Fruit fly (Drosophila melanogaster) whole organism, embryonic: Measurements from ENCODE around the gene Rpt5.

Experiments used
- CG10462 ChIP-seq: fragments of 200-800 bp; sonication (Bioruptor generic); optimal IDR thresholded peaks from 2 replicates; lab custom pipeline; 2016; ENCODE audit warnings: missing biosample characterization, missing genetic modification characterization
- CG10979 ChIP-seq: fragments of 200-800 bp; sonication (Bioruptor generic); optimal IDR thresholded peaks from 2 replicates; lab custom pipeline; 2018; ENCODE audit warnings: missing biosample characterization, mild to moderate bottlenecking, missing genetic modification characterization, moderate library complexity
- CG11695 ChIP-seq: fragments of 200-800 bp; sonication (Bioruptor generic); IDR thresholded peaks from 3 replicates; pipeline ENCODE4 v1.3.6; 2022; ENCODE audit warnings: missing biosample characterization, missing genetic modification characterization
- CG12071 ChIP-seq: fragments of 200-800 bp; sonication (Bioruptor generic); optimal IDR thresholded peaks from 3 replicates; lab custom pipeline; 2018; ENCODE audit warnings: missing biosample characterization, mild to moderate bottlenecking, missing genetic modification characterization
- CG12104 ChIP-seq: fragments of 200-800 bp; sonication (Bioruptor generic); optimal IDR thresholded peaks from 3 replicates; lab custom pipeline; 2016; ENCODE audit warnings: missing biosample characterization, missing genetic modification characterization
- CG13123 ChIP-seq: fragments of 200-800 bp; sonication (Bioruptor generic); optimal IDR thresholded peaks from 2 replicates; lab custom pipeline; 2016; ENCODE audit warnings: missing biosample characterization, missing genetic modification characterization
- CG14710 ChIP-seq: fragments of 200-800 bp; sonication (Bioruptor generic); optimal IDR thresholded peaks from 3 replicates; lab custom pipeline; 2019; ENCODE audit warnings: missing biosample characterization, mild to moderate bottlenecking, missing genetic modification characterization, moderate library complexity
- CG15011 ChIP-seq: fragments of 200-800 bp; sonication (Bioruptor generic); optimal IDR thresholded peaks from 3 replicates; lab custom pipeline; 2018; ENCODE audit warnings: missing biosample characterization, mild to moderate bottlenecking, missing genetic modification characterization
- CG15073 ChIP-seq: fragments of 200-800 bp; sonication (Bioruptor generic); optimal IDR thresholded peaks from 2 replicates; lab custom pipeline; 2016; ENCODE audit warnings: missing biosample characterization, missing genetic modification characterization
- CG1792 ChIP-seq: fragments of 200-800 bp; sonication (Bioruptor generic); optimal IDR thresholded peaks from 2 replicates; lab custom pipeline; 2016; ENCODE audit warnings: missing biosample characterization, missing genetic modification characterization
- CG1832 ChIP-seq: fragments of 200-800 bp; sonication (Bioruptor generic); optimal IDR thresholded peaks from 2 replicates; lab custom pipeline; 2017; ENCODE audit warnings: missing biosample characterization, mild to moderate bottlenecking, missing genetic modification characterization, inconsistent platforms
- CG32772 ChIP-seq: fragments of 200-800 bp; sonication (Bioruptor generic); IDR thresholded peaks from 2 replicates; pipeline ENCODE4 v1.3.6; 2022; ENCODE audit warnings: missing biosample characterization, missing genetic modification characterization
- CG34224 ChIP-seq: fragments of 200-800 bp; sonication (Bioruptor generic); IDR thresholded peaks from 3 replicates; pipeline ENCODE4 v1.3.6; 2022; ENCODE audit warnings: missing biosample characterization, missing genetic modification characterization; ENCODE audit not compliant: partially characterized antibody
- CG3726 ChIP-seq: fragments of 200-800 bp; sonication (Bioruptor generic); IDR thresholded peaks from 3 replicates; pipeline ENCODE4, ENCODE4 v1.3.6; 2022; ENCODE audit warnings: missing biosample characterization, missing genetic modification characterization
- CG3847 ChIP-seq: fragments of 200-800 bp; sonication (Bioruptor generic); IDR thresholded peaks from 2 replicates; pipeline ENCODE4 v1.3.6; 2022; ENCODE audit warnings: missing biosample characterization, missing genetic modification characterization
- CG4328 ChIP-seq: fragments of 200-800 bp; sonication (Bioruptor generic); optimal IDR thresholded peaks from 3 replicates; lab custom pipeline; 2017; ENCODE audit warnings: missing biosample characterization, missing genetic modification reagents, missing genetic modification characterization
- CG4854 ChIP-seq: fragments of 200-800 bp; sonication (Bioruptor generic); optimal IDR thresholded peaks from 2 replicates; lab custom pipeline; 2016; ENCODE audit warnings: missing biosample characterization, missing genetic modification characterization, inconsistent platforms
- CG5953 ChIP-seq: fragments of 200-800 bp; sonication (Bioruptor generic); IDR thresholded peaks from 2 replicates; pipeline ENCODE4 v1.3.6; 2022; ENCODE audit warnings: missing biosample characterization, missing genetic modification characterization
- CG6272 ChIP-seq: fragments of 200-800 bp; sonication (Bioruptor generic); IDR thresholded peaks from 2 replicates; pipeline ENCODE4 v1.3.6; 2022; ENCODE audit warnings: missing biosample characterization, missing genetic modification characterization
- CG7372 ChIP-seq: fragments of 200-800 bp; sonication (Bioruptor generic); IDR thresholded peaks from 2 replicates; pipeline ENCODE4 v1.3.6; 2022; ENCODE audit warnings: missing biosample characterization, missing genetic modification characterization
- CG9215 ChIP-seq: fragments of 200-800 bp; sonication (Bioruptor generic); IDR thresholded peaks from 2 replicates; pipeline ENCODE4 v1.3.6; 2022; ENCODE audit warnings: missing biosample characterization, missing genetic modification characterization
- Deaf1 ChIP-seq: fragments of 200-800 bp; optimal IDR thresholded peaks from 3 replicates; lab custom pipeline; 2019; ENCODE audit warnings: missing biosample characterization, mild to moderate bottlenecking, missing genetic modification characterization, moderate library complexity
- Dip3 ChIP-seq: fragments of 200-800 bp; sonication (Bioruptor generic); optimal IDR thresholded peaks from 3 replicates; lab custom pipeline; 2016; ENCODE audit warnings: missing biosample characterization, missing genetic modification characterization
- HLH54F ChIP-seq: fragments of 200-800 bp; sonication (Bioruptor generic); optimal IDR thresholded peaks from 3 replicates; lab custom pipeline; 2016; ENCODE audit warnings: missing biosample characterization, missing genetic modification characterization
- Hr3 ChIP-seq: fragments of 200-800 bp; sonication (Bioruptor generic); optimal IDR thresholded peaks from 3 replicates; lab custom pipeline; 2016; ENCODE audit warnings: missing biosample characterization, missing genetic modification characterization
- Lpt ChIP-seq: fragments of >200 bp; optimal IDR thresholded peaks from 2 replicates; lab custom pipeline; 2018; ENCODE audit warnings: missing biosample characterization, missing genetic modification characterization
- NC2α ChIP-seq: fragments of 200-800 bp; sonication (Bioruptor generic); optimal IDR thresholded peaks from 2 replicates; lab custom pipeline; 2016; ENCODE audit warnings: missing biosample characterization, missing genetic modification characterization
- Oaz ChIP-seq: fragments of 200-800 bp; sonication (Bioruptor generic); IDR thresholded peaks from 2 replicates; pipeline ENCODE4 v1.3.6; 2022; ENCODE audit warnings: missing biosample characterization, missing genetic modification characterization
- Oli ChIP-seq: fragments of 200-800 bp; sonication (Bioruptor generic); optimal IDR thresholded peaks from 2 replicates; lab custom pipeline; 2018; ENCODE audit warnings: missing biosample characterization, mild to moderate bottlenecking, missing genetic modification characterization, moderate library complexity
- Six4 ChIP-seq: fragments of 200-800 bp; sonication (Bioruptor generic); optimal IDR thresholded peaks from 2 replicates; lab custom pipeline; 2016; ENCODE audit warnings: missing biosample characterization, missing genetic modification characterization
- Vsx1 ChIP-seq: fragments of 200-800 bp; sonication (Bioruptor generic); optimal IDR thresholded peaks from 2 replicates; lab custom pipeline; 2017; ENCODE audit warnings: missing biosample characterization, mild to moderate bottlenecking, missing genetic modification characterization, missing genetic modification reagents
- ato ChIP-seq: fragments of 200-800 bp; sonication (Bioruptor generic); IDR thresholded peaks from 2 replicates; pipeline ENCODE4 v1.3.6; 2022; ENCODE audit warnings: missing biosample characterization, missing genetic modification characterization; ENCODE audit not compliant: partially characterized antibody
- bab2 ChIP-seq: fragments of 200-800 bp; sonication (Bioruptor generic); optimal IDR thresholded peaks from 2 replicates; lab custom pipeline; 2016; ENCODE audit warnings: missing biosample characterization, missing genetic modification characterization
- bsh ChIP-seq, 2 experiments: fragments of 200-800 bp; sonication (Bioruptor generic); optimal IDR thresholded peaks; 2 replicates each; lab custom pipeline; 2017 to 2018; ENCODE audit warnings: mild to moderate bottlenecking in 2 of 2, missing biosample characterization in 2 of 2, missing genetic modification characterization in 2 of 2, moderate library complexity in 1 of 2
- cad ChIP-seq: fragments of >200 bp; optimal IDR thresholded peaks from 2 replicates; lab custom pipeline; 2017; ENCODE audit warnings: missing biosample characterization, missing genetic modification characterization
- dm ChIP-seq: fragments of 200-800 bp; sonication (Bioruptor generic); optimal IDR thresholded peaks from 3 replicates; lab custom pipeline; 2016; ENCODE audit warnings: missing biosample characterization, missing genetic modification characterization
- fd64A ChIP-seq: fragments of 200-800 bp; sonication (Bioruptor generic); optimal IDR thresholded peaks from 3 replicates; lab custom pipeline; 2018; ENCODE audit warnings: missing biosample characterization, mild to moderate bottlenecking, missing genetic modification characterization
- grn ChIP-seq: fragments of 200-800 bp; sonication (Bioruptor generic); optimal IDR thresholded peaks from 3 replicates; lab custom pipeline; 2017; ENCODE audit warnings: missing biosample characterization, missing genetic modification characterization
- gsb ChIP-seq: fragments of 200-800 bp; sonication (Bioruptor generic); IDR thresholded peaks from 2 replicates; pipeline ENCODE4 v1.3.6; 2022; ENCODE audit warnings: missing biosample characterization, missing genetic modification characterization
- ham ChIP-seq: fragments of 200-800 bp; sonication (Bioruptor generic); IDR thresholded peaks from 2 replicates; pipeline ENCODE4 v1.3.6; 2022; ENCODE audit warnings: missing biosample characterization, missing genetic modification characterization
- lmd ChIP-seq: fragments of 200-800 bp; sonication (Bioruptor generic); IDR thresholded peaks from 2 replicates; pipeline ENCODE4 v1.3.6; 2022; ENCODE audit warnings: missing biosample characterization, missing genetic modification characterization
- lola ChIP-seq, 3 experiments: fragments of >200 bp in 2 of 3; fragments of 200-800 bp in 1 of 3; sonication (Bioruptor generic) in 1 of 3; optimal IDR thresholded peaks; 2 replicates each; lab custom pipeline; 2017 to 2019; ENCODE audit warnings: missing biosample characterization in 3 of 3, missing genetic modification characterization in 3 of 3, mild to moderate bottlenecking in 1 of 3, moderate library complexity in 1 of 3
- mirr ChIP-seq: fragments of 200-800 bp; sonication (Bioruptor generic); optimal IDR thresholded peaks from 3 replicates; lab custom pipeline; 2018; ENCODE audit warnings: missing biosample characterization, mild to moderate bottlenecking, missing genetic modification characterization
- odd ChIP-seq: fragments of 200-800 bp; sonication (Bioruptor generic); optimal IDR thresholded peaks from 2 replicates; lab custom pipeline; 2017; ENCODE audit warnings: missing biosample characterization, mild to moderate bottlenecking, missing genetic modification characterization
- psq ChIP-seq: fragments of 200-800 bp; sonication (Bioruptor generic); optimal IDR thresholded peaks from 2 replicates; lab custom pipeline; 2017; ENCODE audit warnings: missing biosample characterization, missing genetic modification characterization
- pzg ChIP-seq: fragments of 200-800 bp; sonication (Bioruptor generic); optimal IDR thresholded peaks from 3 replicates; lab custom pipeline; 2018; ENCODE audit warnings: missing biosample characterization, mild to moderate bottlenecking, missing genetic modification characterization, moderate library complexity
- sisA ChIP-seq: fragments of 200-800 bp; sonication (Bioruptor generic); IDR thresholded peaks from 2 replicates; pipeline ENCODE4 v1.3.6; 2022; ENCODE audit warnings: missing biosample characterization, missing genetic modification characterization
- slp2 ChIP-seq: fragments of 200-800 bp; sonication (Bioruptor generic); optimal IDR thresholded peaks from 2 replicates; lab custom pipeline; 2016; ENCODE audit warnings: missing biosample characterization, missing genetic modification characterization
- sob ChIP-seq: fragments of 200-800 bp; sonication (Bioruptor generic); IDR thresholded peaks from 2 replicates; pipeline ENCODE4 v1.3.6; 2022; ENCODE audit warnings: missing biosample characterization, missing genetic modification characterization
- tap ChIP-seq: fragments of 200-800 bp; optimal IDR thresholded peaks from 3 replicates; lab custom pipeline; 2019; ENCODE audit warnings: missing biosample characterization, mild to moderate bottlenecking, missing genetic modification characterization, moderate library complexity
- trem ChIP-seq: fragments of 200-800 bp; optimal IDR thresholded peaks from 3 replicates; lab custom pipeline; 2019; ENCODE audit warnings: missing biosample characterization, mild to moderate bottlenecking, missing genetic modification characterization, moderate library complexity
- vfl ChIP-seq: fragments of 200-800 bp; sonication (Bioruptor generic); optimal IDR thresholded peaks from 2 replicates; lab custom pipeline; 2016; ENCODE audit warnings: missing biosample characterization, missing genetic modification characterization

Gene Rpt5

DNA sequence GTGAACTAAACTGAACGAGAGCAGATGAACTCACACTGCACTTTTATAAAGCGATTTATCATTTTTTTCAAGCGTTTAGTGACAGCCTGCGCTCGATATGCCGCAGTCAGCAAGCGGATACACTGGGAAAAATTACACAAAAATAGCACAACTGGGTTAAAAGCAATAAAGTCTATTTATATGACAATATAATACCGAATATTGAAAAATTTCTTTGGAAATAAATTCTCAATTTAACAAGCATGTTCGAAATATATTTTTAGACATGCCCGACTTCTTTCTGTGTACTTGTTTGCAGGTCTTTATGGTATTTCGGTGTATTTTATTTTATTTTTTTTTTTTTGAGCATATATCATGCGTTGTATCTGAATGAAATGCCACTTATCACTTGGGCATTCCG is 38.8 kb upstream of the Rpt5 start (continued):
- TF ChIP-seq psq (GFP tag; lab: Kevin White, UChicago) (no peak), CG3847 (GFP tag; lab: Robert Waterston, UW) (0 out of 2 replicates have a peak, but pooled peaks have one; percentile 14), sisA (GFP tag; lab: Robert Waterston, UW) (peak; percentile 62), Six4 (GFP tag; lab: Kevin White, UChicago) (peak; percentile 40), CG15073 (GFP tag; lab: Kevin White, UChicago) (no peak), ato (no peak), slp2 (peak; percentile 44), CG15011 (GFP tag; lab: Kevin White, UChicago) (peak; percentile 9), CG14710 (tag; lab: Kevin White, UChicago) (peak; percentile 68), CG12104 (GFP tag; lab: Kevin White, UChicago) (no peak), CG3726 (GFP tag; lab: Robert Waterston, UW) (no peak), CG13123 (peak; percentile 34), Oli (tag; lab: Kevin White, UChicago) (peak; percentile 70), CG5953 (peak; percentile 34; the same call in 1 of the 2 replicates), Oaz (peak; percentile 54), CG4854 (GFP tag; lab: Kevin White, UChicago) (no peak), CG10462 (GFP tag; lab: Kevin White, UChicago) (peak; percentile 50), Deaf1 (tag; lab: Kevin White, UChicago) (peak; percentile 4), fd64A (GFP tag; lab: Kevin White, UChicago) (peak; percentile 5), grn (no peak), CG11695 (GFP tag; lab: Robert Waterston, UW) (peak; percentile 39; the same call in 1 of the 3 replicates), tap (tag; lab: Kevin White, UChicago) (no peak), CG12071 (GFP tag; lab: Kevin White, UChicago) (no peak), odd (no peak), CG7372 (no peak), NC2α (GFP tag; lab: Kevin White, UChicago) (no peak), CG1792 (GFP tag; lab: Kevin White, UChicago) (peak; percentile 47), cad (GFP tag; lab: Kevin White, UChicago) (no peak), ham (GFP tag; lab: Robert Waterston, UW) (no peak), bsh (GFP tag; optimal IDR thresholded peaks at IDR 0.05; lab: Kevin White, UChicago) (peak in 1 of 2 experiments; percentile 82), CG9215 (GFP tag; lab: Robert Waterston, UW) (peak; percentile 20; the same call in 1 of the 2 replicates), Dip3 (GFP tag; lab: Kevin White, UChicago) (no peak), CG34224 (GFP tag; lab: Robert Waterston, UW) (no peak), pzg (no peak), lola (GFP tag; optimal IDR thresholded peaks at IDR 0.05; lab: Kevin White, UChicago) (peak in 1 of 3 experiments; percentile 66), dm (no peak), CG4328 (GFP tag; lab: Kevin White, UChicago) (no peak), CG32772 (GFP tag; lab: Robert Waterston, UW) (peak; percentile 68), Hr3 (peak; percentile 66), CG6272 (GFP tag; lab: Robert Waterston, UW) (no peak), gsb (GFP tag; lab: Robert Waterston, UW) (no peak), Lpt (no peak), CG10979 (tag; lab: Kevin White, UChicago) (peak; percentile 67), CG1832 (no peak), vfl (no peak), HLH54F (peak; percentile 9), mirr (no peak), bab2 (peak; percentile 56), lmd (GFP tag; lab: Robert Waterston, UW) (0 out of 2 replicates have a peak, but pooled peaks have one; percentile 13), sob (GFP tag; lab: Robert Waterston, UW) (no peak), Vsx1 (GFP tag; lab: Kevin White, UChicago) (peak; percentile 39), trem (peak; percentile 25)
